Fruit fly (Drosophila melanogaster): ENCODE measurements around the gene betaTub97EF.

Gene betaTub97EF

DNA sequence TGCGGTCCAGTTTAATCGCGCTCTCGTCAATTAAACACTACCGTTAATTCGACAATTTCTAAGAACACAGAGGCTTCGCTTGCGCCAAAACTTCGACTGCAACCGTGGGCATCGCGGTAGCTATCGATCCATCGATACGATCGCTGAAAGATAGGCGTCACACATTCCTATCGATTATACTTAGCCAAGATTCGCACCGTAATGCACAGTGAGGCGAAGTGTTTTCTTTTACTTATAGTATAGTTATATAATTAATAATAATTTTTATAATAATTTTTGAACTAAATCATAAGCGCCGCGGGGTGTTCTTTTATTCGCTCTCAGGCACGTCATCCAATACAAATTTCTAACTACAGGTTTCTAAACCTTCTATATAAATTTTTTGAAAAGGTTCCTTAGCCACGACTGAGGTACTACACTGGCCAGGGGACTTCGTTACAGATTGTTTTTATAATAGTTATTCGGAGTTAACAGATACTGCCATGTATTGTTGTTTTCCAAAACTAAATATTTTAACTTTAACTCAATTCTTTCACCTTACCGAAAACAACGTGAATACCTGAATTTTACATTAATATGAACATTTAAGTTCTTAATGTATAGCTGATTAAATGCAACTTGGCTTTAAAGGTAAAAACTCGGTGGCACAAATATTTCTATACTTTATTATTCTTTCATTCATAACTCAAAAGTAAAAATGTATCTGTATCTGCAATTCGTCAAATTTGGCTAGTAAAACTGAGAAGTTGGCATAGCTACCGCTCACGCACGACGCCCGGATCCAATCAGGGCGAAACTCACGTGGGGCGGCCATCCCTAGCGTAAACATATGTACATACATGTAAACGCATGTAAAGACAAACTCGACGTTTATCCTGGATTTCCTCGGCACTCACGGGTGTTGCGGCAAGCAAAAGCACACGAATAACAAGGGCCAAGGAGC is 50.2 kb downstream of the betaTub97EF start, which contains the start of the genes NSD and BOD1 (continued):
- TF ChIP-seq CG14667 (GFP tag; IDR thresholded peaks at IDR 0.05) (peak; percentile 58), bigmax (GFP tag; optimal IDR thresholded peaks at IDR 0.05) (no peak), CG13424 (tag; optimal IDR thresholded peaks at IDR 0.05) (peak; percentile 45), CG4820 (GFP tag; optimal IDR thresholded peaks at IDR 0.05) (peak; percentile 46), Dip2 (GFP tag; IDR thresholded peaks at IDR 0.05) (no peak), BEAF-32 (GFP tag; optimal IDR thresholded peaks at IDR 0.05) (peak; percentile 84), Xbp1 (GFP tag; optimal IDR thresholded peaks at IDR 0.05) (peak; percentile 73), HmgD (GFP tag; optimal IDR thresholded peaks at IDR 0.05) (peak; percentile 19), Meics (GFP tag; optimal IDR thresholded peaks at IDR 0.05) (peak; percentile 53), CG5245 (GFP tag; optimal IDR thresholded peaks at IDR 0.05) (no peak), CG11247 (GFP tag; IDR thresholded peaks at IDR 0.05) (peak; percentile 76), caup (GFP tag; optimal IDR thresholded peaks at IDR 0.05; ENCODE audit: severe bottlenecking) (peak; percentile 20), CG13287 (GFP tag; IDR thresholded peaks at IDR 0.05; ENCODE audit: partially characterized antibody) (peak; percentile 85), CG12071 (GFP tag; optimal IDR thresholded peaks at IDR 0.05) (no peak), CG9932 (GFP tag; IDR thresholded peaks at IDR 0.05) (peak; percentile 94), CG18011 (GFP tag; optimal IDR thresholded peaks at IDR 0.05) (no peak), Mrtf (GFP tag; IDR thresholded peaks at IDR 0.05) (peak; percentile 40; the same call in 1 of the 3 replicates), CG17912 (GFP tag; optimal IDR thresholded peaks at IDR 0.05) (no peak), CG5953 (GFP tag; IDR thresholded peaks at IDR 0.05) (peak; percentile 34; the same call in 1 of the 2 replicates), sim (GFP tag; IDR thresholded peaks at IDR 0.05) (no peak), hbn (GFP tag; IDR thresholded peaks at IDR 0.05; ENCODE audit: partially characterized antibody) (peak; percentile 86), CG7357 (GFP tag; IDR thresholded peaks at IDR 0.05) (peak; percentile 27; the same call in 1 of the 3 replicates), CG4404 (GFP tag; IDR thresholded peaks at IDR 0.05) (peak; percentile 59), Sry-β (GFP tag; optimal IDR thresholded peaks at IDR 0.05) (peak; percentile 90), tgo (GFP tag; IDR thresholded peaks at IDR 0.05) (peak; percentile 55), CG12219 (GFP tag; optimal IDR thresholded peaks at IDR 0.05) (no peak), vfl (GFP tag; optimal IDR thresholded peaks at IDR 0.05) (no peak), Kr (GFP tag; optimal IDR thresholded peaks at IDR 0.05) (no peak), CG16813 (GFP tag; IDR thresholded peaks at IDR 0.05; ENCODE audit: partially characterized antibody) (peak; percentile 95), Hey (tag; optimal IDR thresholded peaks at IDR 0.05) (no peak), CG3407 (GFP tag; optimal IDR thresholded peaks at IDR 0.05) (no peak), CG15269 (tag; optimal IDR thresholded peaks at IDR 0.05) (peak; percentile 51), Atf3 (GFP tag; optimal IDR thresholded peaks at IDR 0.05) (no peak), esg (GFP tag; conservative IDR thresholded peaks at IDR 0.05) (peak; percentile 54), CG17186 (GFP tag; optimal IDR thresholded peaks at IDR 0.05) (peak; percentile 51), Chrac-16 (GFP tag; optimal IDR thresholded peaks at IDR 0.05) (peak; percentile 23), unc-4 (GFP tag; IDR thresholded peaks at IDR 0.05; ENCODE audit: partially characterized antibody) (peak; percentile 80), Oli (tag; optimal IDR thresholded peaks at IDR 0.05) (peak; percentile 58), E2f1 (GFP tag; IDR thresholded peaks at IDR 0.05) (peak; percentile 84), Blimp-1 (GFP tag; optimal IDR thresholded peaks at IDR 0.05) (no peak), kni (GFP tag; optimal IDR thresholded peaks at IDR 0.05) (no peak), CG1233 (GFP tag; optimal IDR thresholded peaks at IDR 0.05) (peak; percentile 35), NFAT (GFP tag; IDR thresholded peaks at IDR 0.05) (peak; percentile 85), CrebB (tag; optimal IDR thresholded peaks at IDR 0.05) (no peak), mirr (GFP tag; optimal IDR thresholded peaks at IDR 0.05) (peak; percentile 42), CG34422 (GFP tag; IDR thresholded peaks at IDR 0.05) (peak; percentile 77), lbe (GFP tag; optimal IDR thresholded peaks at IDR 0.05) (no peak), Asciz (GFP tag; optimal IDR thresholded peaks at IDR 0.05) (no peak)
